Fruit fly (Drosophila melanogaster) whole organism, embryonic: ENCODE data around the gene CG12182.
A peak's percentile ranks its signal among the peaks of the same experiment; 100 is the strongest.

Source experiments
- Aef1 ChIP-seq: fragments of 200-800 bp; sonication (Bioruptor generic); IDR thresholded peaks from 3 replicates; pipeline ENCODE4 v1.3.6; 2022; ENCODE audit warnings: missing biosample characterization, missing genetic modification characterization
- B-H1 ChIP-seq: fragments of 200-800 bp; sonication (Bioruptor generic); IDR thresholded peaks from 3 replicates; pipeline ENCODE4 v1.3.6; 2022; ENCODE audit warnings: missing biosample characterization, missing genetic modification characterization
- B-H2 ChIP-seq: fragments of 200-800 bp; sonication (Bioruptor generic); optimal IDR thresholded peaks from 2 replicates; lab custom pipeline; 2018; ENCODE audit warnings: missing biosample characterization, mild to moderate bottlenecking, missing genetic modification characterization
- Blimp-1 ChIP-seq: fragments of 200-800 bp; sonication (Bioruptor generic); optimal IDR thresholded peaks from 3 replicates; lab custom pipeline; 2018; ENCODE audit warnings: missing biosample characterization, missing genetic modification characterization, mild to moderate bottlenecking, moderate library complexity, missing genetic modification reagents
- CG11085 ChIP-seq: fragments of 200-800 bp; sonication (Bioruptor generic); IDR thresholded peaks from 2 replicates; pipeline ENCODE4 v1.3.6; 2022; ENCODE audit warnings: missing biosample characterization, missing genetic modification characterization
- CG12071 ChIP-seq: fragments of 200-800 bp; sonication (Bioruptor generic); optimal IDR thresholded peaks from 3 replicates; lab custom pipeline; 2018; ENCODE audit warnings: missing biosample characterization, mild to moderate bottlenecking, missing genetic modification characterization
- CG13296 ChIP-seq: fragments of 200-800 bp; sonication (Bioruptor generic); optimal IDR thresholded peaks from 3 replicates; lab custom pipeline; 2018; ENCODE audit warnings: missing biosample characterization, mild to moderate bottlenecking, missing genetic modification characterization
- CG13894 ChIP-seq: fragments of 200-800 bp; sonication (Bioruptor generic); optimal IDR thresholded peaks from 3 replicates; lab custom pipeline; 2018; ENCODE audit warnings: missing biosample characterization, mild to moderate bottlenecking, missing genetic modification characterization, moderate library complexity
- CG1529 ChIP-seq: fragments of 200-800 bp; sonication (Bioruptor generic); optimal IDR thresholded peaks from 3 replicates; lab custom pipeline; 2018; ENCODE audit warnings: missing biosample characterization, missing genetic modification characterization
- CG15514 ChIP-seq: fragments of 200-800 bp; sonication (Bioruptor generic); optimal IDR thresholded peaks from 3 replicates; lab custom pipeline; 2017; ENCODE audit warnings: missing biosample characterization, missing genetic modification characterization, mild to moderate bottlenecking, moderate library complexity, missing genetic modification reagents
- CG15601 ChIP-seq: fragments of 200-800 bp; sonication (Bioruptor generic); optimal IDR thresholded peaks from 3 replicates; lab custom pipeline; 2019; ENCODE audit warnings: missing biosample characterization, mild to moderate bottlenecking, missing genetic modification characterization, moderate library complexity
- CG1603 ChIP-seq: fragments of 200-800 bp; sonication (Bioruptor generic); optimal IDR thresholded peaks from 2 replicates; lab custom pipeline; 2019; ENCODE audit warnings: missing biosample characterization, mild to moderate bottlenecking, missing genetic modification characterization, moderate library complexity
- CG1792 ChIP-seq: fragments of 200-800 bp; sonication (Bioruptor generic); optimal IDR thresholded peaks from 2 replicates; lab custom pipeline; 2016; ENCODE audit warnings: missing biosample characterization, missing genetic modification characterization
- CG18262 ChIP-seq: fragments of 200-800 bp; optimal IDR thresholded peaks from 3 replicates; lab custom pipeline; 2019; ENCODE audit warnings: missing biosample characterization, mild to moderate bottlenecking, missing genetic modification characterization, moderate library complexity
- CG3407 ChIP-seq: fragments of 200-800 bp; sonication (Bioruptor generic); optimal IDR thresholded peaks from 2 replicates; lab custom pipeline; 2018; ENCODE audit warnings: missing biosample characterization, mild to moderate bottlenecking, missing genetic modification characterization
- CG4328 ChIP-seq: fragments of 200-800 bp; sonication (Bioruptor generic); optimal IDR thresholded peaks from 3 replicates; lab custom pipeline; 2017; ENCODE audit warnings: missing biosample characterization, missing genetic modification reagents, missing genetic modification characterization
- CG6689 ChIP-seq: fragments of 200-800 bp; sonication (Bioruptor generic); IDR thresholded peaks from 2 replicates; pipeline ENCODE4 v1.3.6; 2022; ENCODE audit warnings: missing biosample characterization, missing genetic modification characterization
- CG6854 ChIP-seq: fragments of 200-800 bp; sonication (Bioruptor generic); optimal IDR thresholded peaks from 3 replicates; lab custom pipeline; 2017; ENCODE audit warnings: missing biosample characterization, mild to moderate bottlenecking, missing genetic modification characterization
- CG7556 ChIP-seq: fragments of 200-800 bp; sonication (Bioruptor generic); optimal IDR thresholded peaks from 2 replicates; lab custom pipeline; 2017; ENCODE audit warnings: missing biosample characterization, mild to moderate bottlenecking, missing genetic modification characterization
- CG8388 ChIP-seq: fragments of 200-800 bp; sonication (Bioruptor generic); optimal IDR thresholded peaks from 2 replicates; lab custom pipeline; 2019; ENCODE audit warnings: missing biosample characterization, mild to moderate bottlenecking, missing genetic modification characterization, moderate library complexity
- CG9437 ChIP-seq: fragments of 200-800 bp; sonication (Bioruptor generic); optimal IDR thresholded peaks from 2 replicates; lab custom pipeline; 2018; ENCODE audit warnings: missing biosample characterization, mild to moderate bottlenecking, missing genetic modification characterization
- Drgx ChIP-seq: fragments of 200-800 bp; sonication (Bioruptor generic); IDR thresholded peaks from 2 replicates; pipeline ENCODE4 v1.3.6; 2022; ENCODE audit warnings: missing biosample characterization, missing genetic modification characterization
- Fer2 ChIP-seq: fragments of 200-800 bp; sonication (Bioruptor generic); optimal IDR thresholded peaks from 2 replicates; lab custom pipeline; 2018; ENCODE audit warnings: missing biosample characterization, mild to moderate bottlenecking, missing genetic modification characterization, moderate library complexity
- GATAe ChIP-seq: fragments of 200-800 bp; sonication (Bioruptor generic); conservative IDR thresholded peaks from 2 replicates; pipeline ENCODE4 v1.3.6; 2022; ENCODE audit warnings: missing biosample characterization, missing genetic modification characterization
- Lhr ChIP-seq: fragments of 200-800 bp; sonication (Bioruptor generic); optimal IDR thresholded peaks from 3 replicates; lab custom pipeline; 2017; ENCODE audit warnings: mild to moderate bottlenecking, missing biosample characterization, missing genetic modification reagents, missing genetic modification characterization
- Lim3 ChIP-seq: fragments of 200-800 bp; sonication (Bioruptor generic); IDR thresholded peaks from 2 replicates; pipeline ENCODE4 v1.3.6; 2022; ENCODE audit warnings: missing biosample characterization, missing genetic modification characterization
- NFAT ChIP-seq: fragments of 200-800 bp; sonication (Bioruptor generic); IDR thresholded peaks from 2 replicates; pipeline ENCODE4 v1.3.6; 2022; ENCODE audit warnings: missing biosample characterization, missing genetic modification characterization
- Oli ChIP-seq: fragments of 200-800 bp; sonication (Bioruptor generic); optimal IDR thresholded peaks from 2 replicates; lab custom pipeline; 2018; ENCODE audit warnings: missing biosample characterization, mild to moderate bottlenecking, missing genetic modification characterization, moderate library complexity
- Rfx ChIP-seq: fragments of 200-800 bp; sonication (Bioruptor generic); IDR thresholded peaks from 2 replicates; pipeline ENCODE4 v1.3.6; 2022; ENCODE audit warnings: missing biosample characterization, missing genetic modification characterization
- aop ChIP-seq: fragments of 200-800 bp; sonication (Bioruptor generic); IDR thresholded peaks from 2 replicates; pipeline ENCODE4 v1.3.6; 2022; ENCODE audit warnings: missing biosample characterization, missing genetic modification characterization
- ap ChIP-seq: fragments of 200-800 bp; sonication (Bioruptor generic); IDR thresholded peaks from 2 replicates; pipeline ENCODE4 v1.3.6; 2022; ENCODE audit warnings: missing biosample characterization, missing genetic modification characterization
- ci ChIP-seq: fragments of 200-800 bp; sonication (Bioruptor generic); IDR thresholded peaks from 3 replicates; pipeline ENCODE4 v1.3.6; 2022; ENCODE audit warnings: missing biosample characterization, missing genetic modification characterization
- corto ChIP-seq: fragments of 200-800 bp; sonication (Bioruptor generic); optimal IDR thresholded peaks from 2 replicates; lab custom pipeline; 2016; ENCODE audit warnings: missing biosample characterization, mild to moderate bottlenecking, missing genetic modification characterization, moderate library complexity
- dm ChIP-seq: fragments of 200-800 bp; sonication (Bioruptor generic); optimal IDR thresholded peaks from 3 replicates; lab custom pipeline; 2016; ENCODE audit warnings: missing biosample characterization, missing genetic modification characterization
- gce ChIP-seq: fragments of 200-800 bp; sonication (Bioruptor generic); IDR thresholded peaks from 3 replicates; pipeline ENCODE4 v1.3.6; 2022; ENCODE audit warnings: missing biosample characterization, missing genetic modification characterization
- gsb ChIP-seq: fragments of 200-800 bp; sonication (Bioruptor generic); IDR thresholded peaks from 2 replicates; pipeline ENCODE4 v1.3.6; 2022; ENCODE audit warnings: missing biosample characterization, missing genetic modification characterization
- kay ChIP-seq: fragments of 200-800 bp; sonication (Bioruptor generic); optimal IDR thresholded peaks from 2 replicates; lab custom pipeline; 2016; ENCODE audit warnings: missing biosample characterization, missing genetic modification characterization
- mld ChIP-seq: fragments of 200-800 bp; sonication (Bioruptor generic); IDR thresholded peaks from 3 replicates; pipeline ENCODE4 v1.3.6; 2022; ENCODE audit warnings: missing biosample characterization, missing genetic modification characterization; ENCODE audit not compliant: partially characterized antibody
- nau ChIP-seq: fragments of 200-800 bp; sonication (Bioruptor generic); optimal IDR thresholded peaks from 3 replicates; lab custom pipeline; 2017; ENCODE audit warnings: missing biosample characterization, mild to moderate bottlenecking, missing genetic modification characterization, missing genetic modification reagents
- peb ChIP-seq: fragments of 200-800 bp; sonication (Bioruptor generic); IDR thresholded peaks from 2 replicates; pipeline ENCODE4 v1.3.6; 2022; ENCODE audit warnings: missing biosample characterization, missing genetic modification characterization
- pnt ChIP-seq: fragments of 200-800 bp; sonication (Bioruptor generic); optimal IDR thresholded peaks from 3 replicates; lab custom pipeline; 2016; ENCODE audit warnings: missing biosample characterization, missing genetic modification characterization
- ro ChIP-seq: fragments of 200-800 bp; sonication (Bioruptor generic); IDR thresholded peaks from 2 replicates; pipeline ENCODE4 v1.3.6; 2022; ENCODE audit warnings: missing biosample characterization, missing genetic modification characterization
- sisA ChIP-seq: fragments of 200-800 bp; sonication (Bioruptor generic); IDR thresholded peaks from 2 replicates; pipeline ENCODE4 v1.3.6; 2022; ENCODE audit warnings: missing biosample characterization, missing genetic modification characterization
- stc ChIP-seq: fragments of 200-800 bp; sonication (Bioruptor generic); IDR thresholded peaks from 2 replicates; pipeline ENCODE4 v1.3.6; 2022; ENCODE audit warnings: missing biosample characterization, missing genetic modification characterization
- stwl ChIP-seq: fragments of 200-800 bp; sonication (Bioruptor generic); optimal IDR thresholded peaks from 3 replicates; lab custom pipeline; 2018; ENCODE audit warnings: missing biosample characterization, mild to moderate bottlenecking, missing genetic modification characterization, moderate library complexity
- tio ChIP-seq: fragments of 200-800 bp; sonication (Bioruptor generic); optimal IDR thresholded peaks from 2 replicates; lab custom pipeline; 2017; ENCODE audit warnings: missing biosample characterization, missing genetic modification characterization, inconsistent platforms
- twi ChIP-seq: fragments of 200-800 bp; optimal IDR thresholded peaks from 2 replicates; lab custom pipeline; 2019; ENCODE audit warnings: missing biosample characterization, mild to moderate bottlenecking, missing genetic modification characterization, moderate library complexity
- vnd ChIP-seq: fragments of 200-800 bp; sonication (Bioruptor generic); IDR thresholded peaks from 3 replicates; pipeline ENCODE4 v1.3.6; 2022; ENCODE audit warnings: missing biosample characterization, missing genetic modification characterization; ENCODE audit not compliant: partially characterized antibody
- vvl ChIP-seq: fragments of 200-800 bp; sonication (Bioruptor generic); IDR thresholded peaks from 2 replicates; pipeline ENCODE4 v1.3.6; 2022; ENCODE audit warnings: missing biosample characterization, missing genetic modification characterization

The CG12182 gene

DNA sequence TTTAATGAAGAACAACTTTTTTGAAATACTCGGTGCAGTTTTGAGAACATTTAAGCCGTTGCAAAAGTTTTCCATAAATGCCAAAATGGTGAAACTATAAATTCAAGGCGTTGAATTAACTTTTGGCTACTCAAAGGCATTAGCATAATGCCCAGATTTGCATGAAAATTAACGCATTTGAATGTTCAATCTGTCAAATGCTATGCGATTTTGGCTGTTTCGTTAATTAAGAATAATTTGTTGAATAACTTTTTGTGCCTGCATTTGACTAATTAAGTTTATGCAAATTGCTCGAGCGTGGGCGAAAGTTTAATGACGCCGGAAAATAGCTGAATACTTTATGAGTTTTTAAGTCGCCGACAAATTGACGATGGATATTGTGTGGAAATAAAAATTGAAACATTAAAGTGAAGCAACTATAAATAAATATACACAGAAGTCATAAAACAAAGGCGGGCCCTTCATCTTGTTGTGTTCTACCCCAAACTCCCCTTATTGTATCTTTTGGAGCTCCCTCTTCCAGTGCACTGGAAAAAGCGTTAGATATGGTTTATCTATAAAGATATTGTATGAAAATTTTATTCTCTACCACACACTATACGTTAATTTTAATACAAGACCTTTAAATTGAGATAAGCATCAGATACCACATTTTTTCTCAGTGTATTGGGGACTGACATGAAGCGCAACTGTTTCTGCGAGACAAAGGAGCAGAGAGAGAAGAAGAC lies 47.1 kb downstream of the CG12182 start (continued):
- TF ChIP-seq CG1603 (tag; lab: Kevin White, UChicago) (peak; percentile 73), CG15514 (GFP tag; lab: Kevin White, UChicago) (peak; percentile 32), peb (GFP tag; lab: Robert Waterston, UW) (0 out of 2 replicates have a peak, but pooled peaks have one; percentile 37), stc (GFP tag; lab: Robert Waterston, UW) (peak; percentile 35; the same call in 1 of the 2 replicates), dm (GFP tag; lab: Kevin White, UChicago) (peak; percentile 49), tio (GFP tag; lab: Kevin White, UChicago) (peak; percentile 61), ap (GFP tag; lab: Robert Waterston, UW) (peak; percentile 36; the same call in 1 of the 2 replicates), CG6689 (GFP tag; lab: Robert Waterston, UW) (peak; percentile 64), gce (GFP tag; lab: Robert Waterston, UW) (no peak), CG8388 (GFP tag; lab: Kevin White, UChicago) (peak; percentile 71), Lhr (GFP tag; lab: Kevin White, UChicago) (no peak), nau (GFP tag; lab: Kevin White, UChicago) (peak; percentile 69), gsb (GFP tag; lab: Robert Waterston, UW) (no peak), corto (no peak), CG6854 (GFP tag; lab: Kevin White, UChicago) (peak; percentile 35), CG1529 (GFP tag; lab: Kevin White, UChicago) (peak; percentile 50), pnt (peak; percentile 39), CG15601 (tag; lab: Kevin White, UChicago) (peak; percentile 80), NFAT (GFP tag; lab: Robert Waterston, UW) (no peak), aop (GFP tag; lab: Robert Waterston, UW) (no peak), CG11085 (GFP tag; lab: Robert Waterston, UW) (no peak), B-H1 (GFP tag; lab: Robert Waterston, UW) (peak; percentile 34; the same call in 1 of the 3 replicates), sisA (GFP tag; lab: Robert Waterston, UW) (peak; percentile 72), CG9437 (GFP tag; lab: Kevin White, UChicago) (peak; percentile 43), ci (GFP tag; lab: Robert Waterston, UW) (peak; percentile 82), CG3407 (GFP tag; lab: Kevin White, UChicago) (peak; percentile 40), vnd (GFP tag; lab: Robert Waterston, UW) (no peak), mld (GFP tag; lab: Robert Waterston, UW) (no peak), Blimp-1 (GFP tag; lab: Kevin White, UChicago) (peak; percentile 81), CG7556 (GFP tag; lab: Kevin White, UChicago) (peak; percentile 70), twi (tag; lab: Kevin White, UChicago) (peak; percentile 40), Aef1 (peak; percentile 54; the same call in 2 of the 3 replicates), CG13296 (GFP tag; lab: Kevin White, UChicago) (no peak), stwl (tag; lab: Kevin White, UChicago) (peak; percentile 16), B-H2 (GFP tag; lab: Kevin White, UChicago) (no peak), Drgx (peak; percentile 76), vvl (GFP tag; lab: Robert Waterston, UW) (peak; percentile 70), Oli (tag; lab: Kevin White, UChicago) (peak; percentile 73), Rfx (GFP tag; lab: Robert Waterston, UW) (peak; percentile 52), CG4328 (GFP tag; lab: Kevin White, UChicago) (peak; percentile 28), ro (0 out of 2 replicates have a peak, but pooled peaks have one; percentile 13), Fer2 (no peak), CG12071 (GFP tag; lab: Kevin White, UChicago) (peak; percentile 60), CG13894 (tag; lab: Kevin White, UChicago) (no peak), Lim3 (GFP tag; lab: Robert Waterston, UW) (no peak), GATAe (GFP tag; lab: Robert Waterston, UW) (no peak), kay (GFP tag; lab: Kevin White, UChicago) (peak; percentile 18), CG1792 (GFP tag; lab: Kevin White, UChicago) (peak; percentile 38), CG18262 (tag; lab: Kevin White, UChicago) (peak; percentile 84)
